Worm (Caenorhabditis elegans) whole organism, early embryonic: ENCODE results near the gene clec-55.

Source experiments
- ceh-13 ChIP-seq: fragments of 200-800 bp; sonication (Bioruptor generic); optimal IDR thresholded peaks from 2 replicates; lab custom pipeline; 2018; ENCODE audit warnings: mild to moderate bottlenecking, missing genetic modification characterization, missing compliant biosample characterization
- pes-1 ChIP-seq: fragments of 200-800 bp; sonication (Bioruptor generic); IDR thresholded peaks from 2 replicates; pipeline ENCODE4 v1.3.6; 2022; ENCODE audit warnings: missing genetic modification reagents, missing genetic modification characterization, missing compliant biosample characterization
- tbx-11 ChIP-seq: fragments of 200-800 bp; sonication (Bioruptor generic); IDR thresholded peaks from 2 replicates; pipeline ENCODE4 v1.3.6; 2022; ENCODE audit warnings: missing genetic modification characterization, missing compliant biosample characterization
- tbx-37 ChIP-seq: fragments of 200-800 bp; sonication (Bioruptor generic); conservative IDR thresholded peaks from 2 replicates; pipeline ENCODE4 v1.3.6; 2022; ENCODE audit warnings: missing genetic modification reagents, missing genetic modification characterization, missing compliant biosample characterization

ce11 chrV:14446453-14446852 is 32.6 kb upstream of the clec-55 start:
- TF ChIP-seq tbx-11 (GFP tag; lab: Robert Waterston, UW): no peak
- no peak for TF ChIP-seq pes-1 (GFP tag; lab: Robert Waterston, UW)
- TF ChIP-seq ceh-13 (GFP tag; lab: Kevin White, UChicago): no peak
- TF ChIP-seq tbx-37 (GFP tag; lab: Robert Waterston, UW): no peak
